Worm (Caenorhabditis elegans) whole organism, L1 larva: ENCODE results near the gene nhx-2.

Source experiments
- C04F5.9 ChIP-seq: sonication (generic microtip); optimal IDR thresholded peaks from 2 replicates; lab custom pipeline; 2016; ENCODE audit warnings: missing genetic modification characterization, missing compliant biosample characterization
- C34B4.2 ChIP-seq: sonication (generic microtip); optimal IDR thresholded peaks from 2 replicates; lab custom pipeline; 2017; ENCODE audit warnings: mild to moderate bottlenecking, missing genetic modification characterization, missing compliant biosample characterization
- F16B12.6 ChIP-seq: fragments of 150-350 bp; optimal IDR thresholded peaks from 2 replicates; lab custom pipeline; 2014; ENCODE audit warnings: missing biosample characterization, missing genetic modification characterization
- Y116A8C.19 ChIP-seq: sonication (generic microtip); optimal IDR thresholded peaks from 2 replicates; lab custom pipeline; 2016; ENCODE audit warnings: missing compliant biosample characterization, missing genetic modification characterization, borderline replicate concordance
- aha-1 ChIP-seq: fragments of 150-350 bp; optimal IDR thresholded peaks from 2 replicates; lab custom pipeline; 2014; ENCODE audit warnings: missing biosample characterization, missing genetic modification characterization
- aly-2 ChIP-seq: fragments of 150-350 bp; optimal IDR thresholded peaks from 2 replicates; lab custom pipeline; 2014; ENCODE audit warnings: missing biosample characterization, missing genetic modification characterization
- ama-1 ChIP-seq: fragments of 150-350 bp; optimal IDR thresholded peaks from 2 replicates; lab custom pipeline; 2014
- ceh-82 ChIP-seq, 3 experiments: fragments of 150-350 bp in 1 of 3; sonication (generic microtip) in 2 of 3; optimal IDR thresholded peaks; 2 replicates each; lab custom pipeline; 2014 to 2017; ENCODE audit warnings: missing biosample characterization in 3 of 3, missing genetic modification characterization in 3 of 3
- ceh-88 ChIP-seq: fragments of 200-800 bp; sonication (Bioruptor generic); IDR thresholded peaks from 2 replicates; pipeline ENCODE4 v1.3.6; 2022; ENCODE audit warnings: missing genetic modification characterization, missing compliant biosample characterization
- ces-1 ChIP-seq: fragments of 150-350 bp; optimal IDR thresholded peaks from 2 replicates; lab custom pipeline; 2014; ENCODE audit warnings: missing biosample characterization, missing genetic modification reagents, missing genetic modification characterization
- dsc-1 ChIP-seq: sonication (generic microtip); optimal IDR thresholded peaks from 2 replicates; lab custom pipeline; 2016; ENCODE audit warnings: mild to moderate bottlenecking, missing genetic modification characterization, missing compliant biosample characterization
- efl-1 ChIP-seq, 4 experiments: fragments of 150-350 bp; optimal IDR thresholded peaks in 3 of 4; peaks in 1 of 4; 1 replicate in 1 of 4; 2 replicates in 3 of 4; lab custom pipeline; 2014; ENCODE audit warnings: missing biosample characterization in 2 of 4, missing genetic modification characterization in 2 of 4, missing genetic modification reagents in 2 of 4
- efl-3 ChIP-seq: fragments of 200-800 bp; sonication (Bioruptor generic); optimal IDR thresholded peaks from 2 replicates; lab custom pipeline; 2018; ENCODE audit warnings: mild to moderate bottlenecking, missing genetic modification characterization, missing compliant biosample characterization
- egl-27 ChIP-seq, 2 experiments: fragments of 150-350 bp in 1 of 2; sonication (generic microtip); optimal IDR thresholded peaks; 3 replicates each; lab custom pipeline; 2017 to 2018; ENCODE audit warnings: missing biosample characterization in 2 of 2, missing genetic modification characterization in 2 of 2, missing genetic modification reagents in 2 of 2
- elt-3 ChIP-seq, 6 experiments: fragments of 150-350 bp in 1 of 6; sonication (generic microtip); optimal IDR thresholded peaks; 2 replicates each; lab custom pipeline; 2017 to 2018; ENCODE audit warnings: missing biosample characterization in 6 of 6, missing genetic modification characterization in 6 of 6, inconsistent platforms in 1 of 6
- ets-5 ChIP-seq: fragments of 200-800 bp; sonication (Bioruptor generic); IDR thresholded peaks from 2 replicates; pipeline ENCODE4 v1.3.6; 2022; ENCODE audit warnings: missing genetic modification characterization, missing compliant biosample characterization
- fkh-8 ChIP-seq: sonication (generic microtip); optimal IDR thresholded peaks from 2 replicates; lab custom pipeline; 2016; ENCODE audit warnings: mild to moderate bottlenecking, missing genetic modification characterization, missing compliant biosample characterization
- grh-1 ChIP-seq: fragments of 200-800 bp; sonication (Bioruptor generic); IDR thresholded peaks from 2 replicates; pipeline ENCODE4 v1.3.6; 2022; ENCODE audit warnings: missing genetic modification reagents, missing genetic modification characterization, missing compliant biosample characterization
- hlh-17 ChIP-seq: fragments of 200-800 bp; sonication (Bioruptor generic); optimal IDR thresholded peaks from 2 replicates; lab custom pipeline; 2018; ENCODE audit warnings: missing genetic modification characterization, mild to moderate bottlenecking, missing compliant biosample characterization, moderate library complexity, borderline replicate concordance
- hlh-4 ChIP-seq: sonication (generic microtip); optimal IDR thresholded peaks from 2 replicates; lab custom pipeline; 2016; ENCODE audit warnings: mild to moderate bottlenecking, missing genetic modification characterization, missing compliant biosample characterization
- isw-1 ChIP-seq: fragments of 200-800 bp; sonication (Bioruptor generic); IDR thresholded peaks from 2 replicates; pipeline ENCODE4 v1.3.6; 2022; ENCODE audit warnings: missing genetic modification characterization, missing compliant biosample characterization
- lin-13 ChIP-seq: fragments of 150-350 bp; optimal IDR thresholded peaks from 2 replicates; lab custom pipeline; 2014; ENCODE audit warnings: missing biosample characterization, missing genetic modification reagents, missing genetic modification characterization
- lin-14 ChIP-seq: fragments of 200-800 bp; sonication (Bioruptor generic); optimal IDR thresholded peaks from 2 replicates; lab custom pipeline; 2018; ENCODE audit warnings: mild to moderate bottlenecking, missing genetic modification characterization, moderate library complexity, missing compliant biosample characterization
- lir-3 ChIP-seq: sonication (generic microtip); optimal IDR thresholded peaks from 2 replicates; lab custom pipeline; 2016; ENCODE audit warnings: mild to moderate bottlenecking, missing genetic modification characterization, moderate library complexity, missing compliant biosample characterization; ENCODE audit not compliant: poor library complexity
- lsy-2 ChIP-seq, 2 experiments: fragments of 150-350 bp; optimal IDR thresholded peaks; 2 replicates each; lab custom pipeline; 2014; ENCODE audit warnings: missing biosample characterization in 2 of 2, missing genetic modification characterization in 2 of 2
- mab-9 ChIP-seq: fragments of 200-800 bp; sonication (Bioruptor generic); IDR thresholded peaks from 2 replicates; pipeline ENCODE4 v1.3.6; 2022; ENCODE audit warnings: missing genetic modification reagents, missing genetic modification characterization, missing compliant biosample characterization
- nhr-12 ChIP-seq: sonication (generic microtip); optimal IDR thresholded peaks from 2 replicates; lab custom pipeline; 2017; ENCODE audit warnings: missing biosample characterization, missing genetic modification characterization
- nhr-20 ChIP-seq: sonication (generic microtip); optimal IDR thresholded peaks from 2 replicates; lab custom pipeline; 2016; ENCODE audit warnings: mild to moderate bottlenecking, missing genetic modification characterization, missing compliant biosample characterization
- nhr-237 ChIP-seq: fragments of 150-350 bp; optimal IDR thresholded peaks from 2 replicates; lab custom pipeline; 2014; ENCODE audit warnings: missing biosample characterization, missing genetic modification characterization
- nhr-28 ChIP-seq: fragments of 150-350 bp; optimal IDR thresholded peaks from 2 replicates; lab custom pipeline; 2014; ENCODE audit warnings: missing biosample characterization, missing genetic modification characterization
- nhr-76 ChIP-seq: sonication (generic microtip); optimal IDR thresholded peaks from 2 replicates; lab custom pipeline; 2017; ENCODE audit warnings: missing biosample characterization, missing genetic modification characterization
- nhr-84 ChIP-seq: sonication (generic microtip); optimal IDR thresholded peaks from 2 replicates; lab custom pipeline; 2017; ENCODE audit warnings: missing biosample characterization, missing genetic modification characterization
- pag-3 ChIP-seq: sonication (generic microtip); optimal IDR thresholded peaks from 2 replicates; lab custom pipeline; 2017; ENCODE audit warnings: missing genetic modification characterization, mild to moderate bottlenecking, missing compliant biosample characterization, antibody characterized with exemption, borderline replicate concordance; ENCODE audit not compliant: insufficient read depth
- pax-3 ChIP-seq: fragments of 200-800 bp; sonication (Bioruptor generic); optimal IDR thresholded peaks from 2 replicates; lab custom pipeline; 2018; ENCODE audit warnings: mild to moderate bottlenecking, missing genetic modification characterization, moderate library complexity, missing compliant biosample characterization
- pqm-1 ChIP-seq: sonication (generic microtip); optimal IDR thresholded peaks from 3 replicates; lab custom pipeline; 2017; ENCODE audit warnings: missing biosample characterization, missing genetic modification characterization
- rnt-1 ChIP-seq: sonication (generic microtip); optimal IDR thresholded peaks from 2 replicates; lab custom pipeline; 2016; ENCODE audit warnings: mild to moderate bottlenecking, missing genetic modification characterization, moderate library complexity, missing compliant biosample characterization
- snpc-4 ChIP-seq: fragments of 150-350 bp; optimal IDR thresholded peaks from 2 replicates; lab custom pipeline; 2014; ENCODE audit warnings: missing biosample characterization, missing genetic modification characterization
- snu-23 ChIP-seq: sonication (generic microtip); optimal IDR thresholded peaks from 2 replicates; lab custom pipeline; 2016; ENCODE audit warnings: missing genetic modification characterization, missing compliant biosample characterization
- sox-4 ChIP-seq: sonication (generic microtip); optimal IDR thresholded peaks from 2 replicates; lab custom pipeline; 2016; ENCODE audit warnings: missing genetic modification characterization, missing compliant biosample characterization
- sptf-1 ChIP-seq: fragments of 150-350 bp; optimal IDR thresholded peaks from 2 replicates; lab custom pipeline; 2014; ENCODE audit warnings: missing biosample characterization, missing genetic modification characterization
- sup-37 ChIP-seq: fragments of 200-800 bp; sonication (Bioruptor generic); optimal IDR thresholded peaks from 2 replicates; lab custom pipeline; 2018; ENCODE audit warnings: mild to moderate bottlenecking, missing genetic modification characterization, missing compliant biosample characterization
- swsn-7 ChIP-seq: sonication (generic microtip); optimal IDR thresholded peaks from 2 replicates; lab custom pipeline; 2016; ENCODE audit warnings: missing genetic modification characterization, missing compliant biosample characterization
- tbx-2 ChIP-seq: sonication (generic microtip); optimal IDR thresholded peaks from 2 replicates; lab custom pipeline; 2016; ENCODE audit warnings: missing genetic modification characterization, missing compliant biosample characterization
- tlp-1 ChIP-seq: fragments of 150-350 bp; optimal IDR thresholded peaks from 2 replicates; lab custom pipeline; 2014; ENCODE audit warnings: missing biosample characterization, missing genetic modification characterization
- unc-130 ChIP-seq: fragments of 150-350 bp; optimal IDR thresholded peaks from 2 replicates; lab custom pipeline; 2017; ENCODE audit warnings: missing biosample characterization, missing genetic modification characterization, inconsistent platforms
- unc-62 ChIP-seq: fragments of 150-350 bp; optimal IDR thresholded peaks from 2 replicates; lab custom pipeline; 2014; ENCODE audit warnings: missing biosample characterization, missing genetic modification reagents, missing genetic modification characterization
- unc-86 ChIP-seq: sonication (generic microtip); optimal IDR thresholded peaks from 2 replicates; lab custom pipeline; 2016; ENCODE audit warnings: missing genetic modification characterization, missing compliant biosample characterization
- unc-98 ChIP-seq: fragments of 200-800 bp; sonication (Bioruptor generic); IDR thresholded peaks from 2 replicates; pipeline ENCODE4 v1.3.6; 2022; ENCODE audit warnings: missing genetic modification characterization, missing compliant biosample characterization
- zag-1 ChIP-seq: fragments of 150-350 bp; optimal IDR thresholded peaks from 2 replicates; lab custom pipeline; 2014; ENCODE audit warnings: missing biosample characterization, missing genetic modification characterization

The nhx-2 gene

DNA sequence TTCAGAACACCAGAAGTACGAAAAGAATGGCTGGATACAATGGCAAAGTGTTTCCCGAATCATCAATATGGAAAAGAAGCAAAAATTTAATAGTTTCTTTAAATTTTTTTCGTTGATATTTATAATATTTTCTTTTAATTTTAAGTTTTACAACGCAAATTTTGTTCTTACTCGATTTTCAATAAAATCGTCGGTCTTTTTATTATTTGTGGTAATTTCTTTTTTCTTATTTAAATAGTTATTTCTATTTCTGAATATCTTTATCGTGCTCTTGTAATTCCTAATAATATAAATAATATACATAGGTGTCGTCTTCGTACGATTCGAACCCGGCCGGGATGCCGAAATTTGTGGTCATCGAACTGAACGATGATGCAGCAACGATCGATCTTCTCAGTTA lies 22.1 kb downstream of the nhx-2 start, which contains the start of gene lir-1:
lir-1 (plus strand) TSS at position 301 of the 400 bp plus-strand sequence.
- TF ChIP-seq lsy-2 (tag; optimal IDR thresholded peaks at IDR 0.05; lab: Kevin White, UChicago) = no peak
- no peak for TF ChIP-seq lir-3 (tag; lab: Kevin White, UChicago)
- no peak for TF ChIP-seq tlp-1
- no peak for TF ChIP-seq elt-3 (tag; optimal IDR thresholded peaks at IDR 0.05; lab: Kevin White, UChicago)
- TF ChIP-seq sup-37 (GFP tag; lab: Kevin White, UChicago) = no peak
- TF ChIP-seq zag-1 = no peak
- no peak for TF ChIP-seq unc-98 (GFP tag; lab: Robert Waterston, UW)
- no peak for TF ChIP-seq egl-27 (tag; optimal IDR thresholded peaks at IDR 0.05; lab: Kevin White, UChicago)
- TF ChIP-seq ces-1 (GFP tag; lab: Kevin White, UChicago) = no peak
- TF ChIP-seq F16B12.6 (tag; lab: Kevin White, UChicago) = no peak
- TF ChIP-seq tbx-2 (tag; lab: Kevin White, UChicago) = no peak
- TF ChIP-seq dsc-1 (tag; lab: Kevin White, UChicago) = no peak
- TF ChIP-seq C34B4.2 (tag; lab: Kevin White, UChicago) = no peak
- TF ChIP-seq nhr-84 (tag; lab: Kevin White, UChicago) = no peak
- no peak for TF ChIP-seq hlh-4 (tag; lab: Kevin White, UChicago)
- no peak for TF ChIP-seq C04F5.9 (tag; lab: Kevin White, UChicago)
- TF ChIP-seq unc-86 (tag; lab: Kevin White, UChicago) = no peak

DNA sequence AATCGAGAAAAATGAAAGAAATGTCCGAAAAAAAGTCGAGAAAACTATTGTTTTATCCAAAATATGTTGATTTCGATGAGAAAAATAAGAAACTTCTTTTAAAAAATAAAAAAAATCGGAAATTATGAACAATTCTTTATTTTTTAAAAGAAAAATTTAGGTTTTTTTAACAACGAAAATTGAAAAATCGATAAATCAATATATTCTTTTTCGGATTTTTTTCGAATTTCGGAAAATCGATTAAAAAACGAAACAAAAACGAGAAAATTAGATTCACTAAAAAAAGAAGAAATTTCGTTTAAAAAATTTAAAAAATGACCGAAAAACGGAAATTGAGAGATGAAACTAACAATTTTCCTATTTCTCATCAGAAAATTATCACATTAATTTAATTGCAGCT lies 23.7 kb downstream of the nhx-2 start:
- TF ChIP-seq lin-14 (no peak), ama-1 (lab: Kevin White, UChicago) (no peak), mab-9 (GFP tag; lab: Robert Waterston, UW) (no peak), F16B12.6 (tag; lab: Kevin White, UChicago) (no peak), pqm-1 (tag; lab: Kevin White, UChicago) (no peak), unc-62 (no peak), nhr-76 (tag; lab: Kevin White, UChicago) (no peak), nhr-12 (tag; lab: Kevin White, UChicago) (no peak), sox-4 (no peak), lin-13 (GFP tag; lab: Kevin White, UChicago) (no peak), isw-1 (GFP tag; lab: Robert Waterston, UW) (no peak), aha-1 (tag; lab: Kevin White, UChicago) (no peak), dsc-1 (tag; lab: Kevin White, UChicago) (no peak), sup-37 (GFP tag; lab: Kevin White, UChicago) (no peak), sptf-1 (tag; lab: Kevin White, UChicago) (no peak), unc-98 (GFP tag; lab: Robert Waterston, UW) (no peak), fkh-8 (tag; lab: Kevin White, UChicago) (no peak)

DNA sequence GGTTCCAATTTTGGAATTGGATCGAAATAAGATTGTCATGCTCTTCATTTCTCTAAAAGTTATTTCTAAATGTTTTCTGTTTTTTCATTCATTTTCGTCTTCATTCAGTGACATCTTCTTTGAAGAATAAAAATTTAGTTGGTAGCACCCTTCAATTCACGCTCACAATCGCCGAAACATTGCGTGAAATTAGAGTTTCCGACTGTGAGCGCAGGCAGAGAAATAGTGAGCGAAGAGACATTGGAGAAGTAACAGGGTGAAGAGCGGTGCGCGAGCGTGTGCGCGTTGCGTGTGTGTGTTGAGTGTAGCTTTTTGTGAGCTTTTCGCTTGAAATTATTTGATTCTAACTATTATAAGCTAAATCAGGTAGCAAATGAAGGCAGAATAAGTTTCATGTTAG lies 24.3 kb downstream of the nhx-2 start:
- TF ChIP-seq nhr-20 (peak; percentile 19), lin-14 (peak; percentile 49), hlh-17 (no peak), nhr-28 (tag; lab: Kevin White, UChicago) (no peak), grh-1 (GFP tag; lab: Robert Waterston, UW) (no peak), ets-5 (GFP tag; lab: Robert Waterston, UW) (no peak), ceh-82 (tag; optimal IDR thresholded peaks at IDR 0.05; lab: Kevin White, UChicago) (peak in 1 of 3 experiments; percentile 65), efl-1 (optimal IDR thresholded peaks at IDR 0.05; lab: Kevin White, UChicago) (peak; percentile 19 to 28), efl-1 (GFP tag; optimal IDR thresholded peaks at IDR 0.05 in 1 of 2; lab: Kevin White, UChicago) (peak; percentile 10 to 45), pag-3 (tag; lab: Kevin White, UChicago) (no peak), ceh-88 (GFP tag; lab: Robert Waterston, UW) (no peak), rnt-1 (tag; lab: Kevin White, UChicago) (no peak), isw-1 (GFP tag; lab: Robert Waterston, UW) (no peak), swsn-7 (no peak), aha-1 (tag; lab: Kevin White, UChicago) (no peak), snu-23 (GFP tag; lab: Kevin White, UChicago) (peak; percentile 56), Y116A8C.19 (tag; lab: Kevin White, UChicago) (no peak), snpc-4 (no peak), efl-3 (GFP tag; lab: Kevin White, UChicago) (no peak), aly-2 (tag; lab: Kevin White, UChicago) (no peak), sox-4 (no peak), unc-130 (tag; lab: Kevin White, UChicago) (no peak), C04F5.9 (tag; lab: Kevin White, UChicago) (no peak), pax-3 (tag; lab: Kevin White, UChicago) (no peak), nhr-237 (tag; lab: Kevin White, UChicago) (no peak), fkh-8 (tag; lab: Kevin White, UChicago) (no peak), mab-9 (GFP tag; lab: Robert Waterston, UW) (no peak)
